Worm (Caenorhabditis elegans) whole organism, L4 larva: Measurements from ENCODE around the gene C50E3.13.

ENCODE experiments used
- ZK337.2 ChIP-seq: fragments of 200-800 bp; sonication (Bioruptor generic); IDR thresholded peaks from 2 replicates; pipeline ENCODE4 v1.3.6; 2022; ENCODE audit warnings: missing genetic modification reagents, missing genetic modification characterization, missing compliant biosample characterization
- ctbp-1 ChIP-seq: fragments of 200-800 bp; sonication (Bioruptor generic); IDR thresholded peaks from 2 replicates; pipeline ENCODE4 v1.3.6; 2022; ENCODE audit warnings: missing genetic modification reagents, missing genetic modification characterization, missing compliant biosample characterization
- lsy-2 ChIP-seq, 2 experiments: fragments of 150-350 bp in 1 of 2; sonication (generic microtip) in 1 of 2; optimal IDR thresholded peaks; 2 replicates each; lab custom pipeline; 2014 to 2017; ENCODE audit warnings: missing biosample characterization in 2 of 2, missing genetic modification characterization in 2 of 2

ce11 chrV:7604858-7605257 lies 19.2 kb downstream of the C50E3.13 start, which contains the start of gene clec-213:
- TF ChIP-seq lsy-2 (tag; optimal IDR thresholded peaks at IDR 0.05; lab: Kevin White, UChicago): no peak
- no peak for TF ChIP-seq ZK337.2 (GFP tag; lab: Robert Waterston, UW)
- no peak for TF ChIP-seq ctbp-1 (GFP tag; lab: Robert Waterston, UW)
